Fruit fly (Drosophila melanogaster) whole organism, embryonic: ENCODE results near the gene crol.

Experiments
- CG13894 ChIP-seq: fragments of 200-800 bp; sonication (Bioruptor generic); optimal IDR thresholded peaks from 3 replicates; lab custom pipeline; 2018; ENCODE audit warnings: missing biosample characterization, mild to moderate bottlenecking, missing genetic modification characterization, moderate library complexity
- Hmr ChIP-seq: fragments of 200-800 bp; sonication (Bioruptor generic); optimal IDR thresholded peaks from 3 replicates; lab custom pipeline; 2017; ENCODE audit warnings: mild to moderate bottlenecking, missing biosample characterization, missing genetic modification reagents, missing genetic modification characterization
- Kr ChIP-seq: fragments of 200-800 bp; sonication (Bioruptor generic); optimal IDR thresholded peaks from 2 replicates; lab custom pipeline; 2017; ENCODE audit warnings: missing biosample characterization, mild to moderate bottlenecking, missing genetic modification characterization
- Tbp ChIP-seq: fragments of >200 bp; optimal IDR thresholded peaks from 2 replicates; lab custom pipeline; 2018; ENCODE audit warnings: missing biosample characterization, missing genetic modification characterization
- lmd ChIP-seq: fragments of 200-800 bp; sonication (Bioruptor generic); IDR thresholded peaks from 2 replicates; pipeline ENCODE4 v1.3.6; 2022; ENCODE audit warnings: missing biosample characterization, missing genetic modification characterization
- mirr ChIP-seq: fragments of 200-800 bp; sonication (Bioruptor generic); optimal IDR thresholded peaks from 3 replicates; lab custom pipeline; 2018; ENCODE audit warnings: missing biosample characterization, mild to moderate bottlenecking, missing genetic modification characterization
- pnt ChIP-seq: fragments of 200-800 bp; sonication (Bioruptor generic); optimal IDR thresholded peaks from 3 replicates; lab custom pipeline; 2016; ENCODE audit warnings: missing biosample characterization, missing genetic modification characterization
- salm ChIP-seq: fragments of 200-800 bp; sonication (Bioruptor generic); optimal IDR thresholded peaks from 2 replicates; lab custom pipeline; 2018; ENCODE audit warnings: missing biosample characterization, mild to moderate bottlenecking, missing genetic modification characterization
- wek ChIP-seq: fragments of 200-800 bp; sonication (Bioruptor generic); optimal IDR thresholded peaks from 3 replicates; lab custom pipeline; 2018; ENCODE audit warnings: missing biosample characterization, mild to moderate bottlenecking, missing genetic modification characterization, moderate library complexity

- TF ChIP-seq wek (GFP tag; lab: Kevin White, UChicago): no peak
- no peak for TF ChIP-seq CG13894 (tag; lab: Kevin White, UChicago)
- TF ChIP-seq Kr: no peak
- TF ChIP-seq lmd (GFP tag; lab: Robert Waterston, UW): no peak
- no peak for TF ChIP-seq salm (tag; lab: Kevin White, UChicago)
- no peak for TF ChIP-seq mirr (GFP tag; lab: Kevin White, UChicago)
- TF ChIP-seq pnt (GFP tag; lab: Kevin White, UChicago): no peak
- TF ChIP-seq Tbp: no peak
- TF ChIP-seq Hmr (GFP tag; lab: Kevin White, UChicago): no peak
These were observed 35.0 kb upstream of the crol start for dm6 chr2L:11844278-11844677.
